Worm (Caenorhabditis elegans) whole organism, L4 larva: ENCODE data around the gene C33A12.19.

Source experiments
- T20F7.1 ChIP-seq: fragments of 200-800 bp; sonication (Bioruptor generic); optimal IDR thresholded peaks from 2 replicates; lab custom pipeline; 2018; ENCODE audit warnings: mild to moderate bottlenecking, missing genetic modification characterization, missing compliant biosample characterization
- Y105C5A.15 ChIP-seq: fragments of 200-800 bp; sonication (Bioruptor generic); IDR thresholded peaks from 2 replicates; pipeline ENCODE4 v1.3.6; 2022; ENCODE audit warnings: missing genetic modification characterization, missing compliant biosample characterization
- Y48G9A.11 ChIP-seq: fragments of 200-800 bp; sonication (Bioruptor generic); IDR thresholded peaks from 2 replicates; pipeline ENCODE4 v1.3.6; 2022; ENCODE audit warnings: missing genetic modification reagents, missing genetic modification characterization, missing compliant biosample characterization
- Y75B8A.6 ChIP-seq: fragments of 200-800 bp; sonication (Bioruptor generic); IDR thresholded peaks from 2 replicates; pipeline ENCODE4 v1.3.6; 2022; ENCODE audit warnings: missing genetic modification reagents, missing genetic modification characterization, missing compliant biosample characterization
- attf-4 ChIP-seq: sonication (generic microtip); optimal IDR thresholded peaks from 3 replicates; lab custom pipeline; 2017; ENCODE audit warnings: missing biosample characterization, missing genetic modification characterization
- ceh-20 ChIP-seq: fragments of 200-800 bp; sonication (Bioruptor generic); IDR thresholded peaks from 2 replicates; pipeline ENCODE4 v1.3.6; 2022; ENCODE audit warnings: missing genetic modification reagents, missing genetic modification characterization, missing compliant biosample characterization
- ceh-62 ChIP-seq: sonication (generic microtip); optimal IDR thresholded peaks from 2 replicates; lab custom pipeline; 2017; ENCODE audit warnings: missing biosample characterization, missing genetic modification characterization
- ceh-82 ChIP-seq: sonication (generic microtip); optimal IDR thresholded peaks from 2 replicates; lab custom pipeline; 2017; ENCODE audit warnings: missing biosample characterization, missing genetic modification characterization
- cey-2 ChIP-seq: sonication (generic microtip); optimal IDR thresholded peaks from 3 replicates; lab custom pipeline; 2017; ENCODE audit warnings: missing genetic modification characterization, mild to moderate bottlenecking, missing compliant biosample characterization, antibody characterized with exemption, borderline replicate concordance; ENCODE audit not compliant: insufficient read depth
- daf-12 ChIP-seq: fragments of 150-350 bp; optimal IDR thresholded peaks from 2 replicates; lab custom pipeline; 2014; ENCODE audit warnings: missing biosample characterization, missing genetic modification reagents, missing genetic modification characterization
- daf-16 ChIP-seq, 3 experiments: sonication (generic microtip); optimal IDR thresholded peaks; 2 replicates each; lab custom pipeline; 2016 to 2017; ENCODE audit warnings: missing genetic modification characterization in 3 of 3, missing genetic modification reagents in 3 of 3, mild to moderate bottlenecking in 2 of 3, missing compliant biosample characterization in 2 of 3, missing biosample characterization in 1 of 3, moderate library complexity in 1 of 3
- daf-19 ChIP-seq: fragments of 200-800 bp; sonication (Bioruptor generic); conservative IDR thresholded peaks from 2 replicates; pipeline ENCODE4 v1.3.6; 2022; ENCODE audit warnings: missing genetic modification characterization, missing compliant biosample characterization
- daf-8 ChIP-seq: fragments of 200-800 bp; sonication (Bioruptor generic); IDR thresholded peaks from 2 replicates; pipeline ENCODE4 v1.3.6; 2022; ENCODE audit warnings: missing genetic modification characterization, missing compliant biosample characterization
- dmd-6 ChIP-seq: fragments of 200-800 bp; sonication (Bioruptor generic); IDR thresholded peaks from 2 replicates; pipeline ENCODE4 v1.3.6; 2022; ENCODE audit warnings: missing genetic modification reagents, missing genetic modification characterization, missing compliant biosample characterization
- dmd-8 ChIP-seq: fragments of 200-800 bp; sonication (Bioruptor generic); IDR thresholded peaks from 2 replicates; pipeline ENCODE4 v1.3.6; 2022; ENCODE audit warnings: missing genetic modification characterization, missing compliant biosample characterization
- dpl-1 ChIP-seq: fragments of 150-350 bp; optimal IDR thresholded peaks from 2 replicates; lab custom pipeline; 2014; ENCODE audit warnings: missing biosample characterization, missing genetic modification reagents, missing genetic modification characterization
- duxl-1 ChIP-seq: sonication (generic microtip); optimal IDR thresholded peaks from 2 replicates; lab custom pipeline; 2016; ENCODE audit warnings: mild to moderate bottlenecking, missing genetic modification characterization, moderate library complexity, missing compliant biosample characterization; ENCODE audit not compliant: poor library complexity
- egl-27 ChIP-seq: sonication (generic microtip); optimal IDR thresholded peaks from 3 replicates; lab custom pipeline; 2017; ENCODE audit warnings: missing biosample characterization, missing genetic modification reagents, missing genetic modification characterization
- fos-1 ChIP-seq: fragments of 150-350 bp; optimal IDR thresholded peaks from 2 replicates; lab custom pipeline; 2014; ENCODE audit warnings: missing biosample characterization, missing genetic modification characterization
- hif-1 ChIP-seq, 2 experiments: sonication (generic microtip); optimal IDR thresholded peaks; 2 replicates each; lab custom pipeline; 2016 to 2017; ENCODE audit warnings: missing compliant biosample characterization in 2 of 2, missing genetic modification characterization in 2 of 2, missing genetic modification reagents in 2 of 2, missing genotype in 2 of 2, mild to moderate bottlenecking in 1 of 2
- hlh-11 ChIP-seq: fragments of 200-800 bp; sonication (Bioruptor generic); optimal IDR thresholded peaks from 2 replicates; lab custom pipeline; 2018; ENCODE audit warnings: mild to moderate bottlenecking, missing genetic modification characterization, missing compliant biosample characterization
- hlh-30 ChIP-seq: sonication (generic microtip); optimal IDR thresholded peaks from 2 replicates; lab custom pipeline; 2017; ENCODE audit warnings: antibody characterized with exemption, mild to moderate bottlenecking, missing genetic modification characterization, missing compliant biosample characterization; ENCODE audit not compliant: insufficient read depth
- jun-1 ChIP-seq: fragments of 150-350 bp; optimal IDR thresholded peaks from 2 replicates; lab custom pipeline; 2014; ENCODE audit warnings: missing biosample characterization, missing genetic modification reagents, missing genetic modification characterization
- lim-7 ChIP-seq: fragments of 200-800 bp; sonication (Bioruptor generic); IDR thresholded peaks from 2 replicates; pipeline ENCODE4 v1.3.6; 2022; ENCODE audit warnings: missing genetic modification characterization, missing compliant biosample characterization
- lin-1 ChIP-seq: fragments of 200-800 bp; sonication (Bioruptor generic); IDR thresholded peaks from 2 replicates; pipeline ENCODE4 v1.3.6; 2022; ENCODE audit warnings: missing genetic modification reagents, missing genetic modification characterization, missing compliant biosample characterization
- lin-13 ChIP-seq: fragments of 150-350 bp; optimal IDR thresholded peaks from 2 replicates; lab custom pipeline; 2014; ENCODE audit warnings: missing biosample characterization, missing genetic modification reagents, missing genetic modification characterization
- lin-15B ChIP-seq: fragments of 150-350 bp; sonication (generic microtip); optimal IDR thresholded peaks from 3 replicates; lab custom pipeline; 2014; ENCODE audit warnings: missing biosample characterization, missing genetic modification characterization
- lin-38 ChIP-seq: fragments of 200-800 bp; sonication (Bioruptor generic); IDR thresholded peaks from 2 replicates; pipeline ENCODE4 v1.3.6; 2022; ENCODE audit warnings: missing genetic modification reagents, missing genetic modification characterization, missing compliant biosample characterization
- lin-39 ChIP-seq: fragments of 150-350 bp; optimal IDR thresholded peaks from 2 replicates; lab custom pipeline; 2014; ENCODE audit warnings: missing biosample characterization, missing genetic modification reagents, missing genetic modification characterization
- lsy-2 ChIP-seq, 2 experiments: fragments of 150-350 bp in 1 of 2; sonication (generic microtip) in 1 of 2; optimal IDR thresholded peaks; 2 replicates each; lab custom pipeline; 2014 to 2017; ENCODE audit warnings: missing biosample characterization in 2 of 2, missing genetic modification characterization in 2 of 2
- mdl-1 ChIP-seq, 2 experiments: fragments of 150-350 bp in 1 of 2; sonication (generic microtip) in 1 of 2; optimal IDR thresholded peaks; 2 replicates each; lab custom pipeline; 2014 to 2017; ENCODE audit warnings: missing biosample characterization in 2 of 2, missing genetic modification characterization in 2 of 2
- mes-2 ChIP-seq: sonication (generic microtip); optimal IDR thresholded peaks from 2 replicates; lab custom pipeline; 2016; ENCODE audit warnings: missing genotype, mild to moderate bottlenecking, missing genetic modification characterization, missing compliant biosample characterization; ENCODE audit not compliant: poor library complexity, severe bottlenecking
- mxl-3 ChIP-seq: fragments of 200-800 bp; sonication (Bioruptor generic); optimal IDR thresholded peaks from 2 replicates; lab custom pipeline; 2018; ENCODE audit warnings: mild to moderate bottlenecking, missing genetic modification characterization, missing compliant biosample characterization
- nhr-102 ChIP-seq: sonication (generic microtip); optimal IDR thresholded peaks from 2 replicates; lab custom pipeline; 2016; ENCODE audit warnings: mild to moderate bottlenecking, missing genetic modification characterization, moderate library complexity, missing compliant biosample characterization
- nhr-111 ChIP-seq: fragments of 200-800 bp; sonication (Bioruptor generic); optimal IDR thresholded peaks from 2 replicates; lab custom pipeline; 2018; ENCODE audit warnings: mild to moderate bottlenecking, missing genetic modification characterization, missing compliant biosample characterization
- nhr-28 ChIP-seq: fragments of 150-350 bp; optimal IDR thresholded peaks from 2 replicates; lab custom pipeline; 2014; ENCODE audit warnings: missing biosample characterization, missing genetic modification characterization
- nhr-42 ChIP-seq: fragments of 200-800 bp; sonication (Bioruptor generic); IDR thresholded peaks from 2 replicates; pipeline ENCODE4 v1.3.6; 2022; ENCODE audit warnings: missing genetic modification characterization, missing compliant biosample characterization
- nhr-48 ChIP-seq: sonication (generic microtip); optimal IDR thresholded peaks from 2 replicates; lab custom pipeline; 2016; ENCODE audit warnings: mild to moderate bottlenecking, missing genetic modification characterization, missing compliant biosample characterization
- nhr-77 ChIP-seq: fragments of 150-350 bp; optimal IDR thresholded peaks from 2 replicates; lab custom pipeline; 2014; ENCODE audit warnings: missing biosample characterization, missing genetic modification characterization
- pqm-1 ChIP-seq: sonication (generic microtip); optimal IDR thresholded peaks from 2 replicates; lab custom pipeline; 2017; ENCODE audit warnings: missing biosample characterization, missing genetic modification characterization
- rbr-2 ChIP-seq: sonication (generic microtip); optimal IDR thresholded peaks from 2 replicates; lab custom pipeline; 2016; ENCODE audit warnings: missing genotype, missing genetic modification characterization, missing compliant biosample characterization
- sdz-12 ChIP-seq: fragments of 200-800 bp; sonication (Bioruptor generic); optimal IDR thresholded peaks from 2 replicates; lab custom pipeline; 2018; ENCODE audit warnings: mild to moderate bottlenecking, missing genetic modification characterization, missing compliant biosample characterization
- snpc-4 ChIP-seq: fragments of 150-350 bp; optimal IDR thresholded peaks from 2 replicates; lab custom pipeline; 2014; ENCODE audit warnings: missing biosample characterization, missing genetic modification characterization
- tag-97 ChIP-seq: fragments of 200-800 bp; sonication (Bioruptor generic); IDR thresholded peaks from 2 replicates; pipeline ENCODE4 v1.3.6; 2022; ENCODE audit warnings: missing genetic modification characterization, missing compliant biosample characterization
- tra-1 ChIP-seq: fragments of 200-800 bp; sonication (Bioruptor generic); IDR thresholded peaks from 2 replicates; pipeline ENCODE4 v1.3.6; 2022; ENCODE audit warnings: missing genetic modification reagents, missing genetic modification characterization, missing compliant biosample characterization
- unc-130 ChIP-seq: sonication (generic microtip); optimal IDR thresholded peaks from 2 replicates; lab custom pipeline; 2016; ENCODE audit warnings: missing genetic modification reagents, missing genetic modification characterization, missing compliant biosample characterization
- unc-39 ChIP-seq: sonication (generic microtip); optimal IDR thresholded peaks from 2 replicates; lab custom pipeline; 2017; ENCODE audit warnings: missing biosample characterization, missing genetic modification characterization
- zfp-2 ChIP-seq: sonication (generic microtip); optimal IDR thresholded peaks from 2 replicates; lab custom pipeline; 2016; ENCODE audit warnings: mild to moderate bottlenecking, missing genetic modification characterization, missing compliant biosample characterization
- zip-2 ChIP-seq: fragments of 150-350 bp; optimal IDR thresholded peaks from 2 replicates; lab custom pipeline; 2014; ENCODE audit warnings: missing biosample characterization, missing genetic modification characterization

Gene C33A12.19

ce11 chrIV:9512836-9513235 lies 4.0 kb upstream of the C33A12.19 start, which contains the start of gene C33A12.3:
Gene C33A12.3 (minus strand): TSS chrIV:9513002.
- TF ChIP-seq hlh-30 (peak; percentile 58), snpc-4 (no peak)

- no peak for TF ChIP-seq nhr-42 (GFP tag; lab: Robert Waterston, UW)
- TF ChIP-seq hif-1 (tag; optimal IDR thresholded peaks at IDR 0.05; lab: Kevin White, UChicago) = peak; percentile 19 to 20
- TF ChIP-seq egl-27 = no peak
- TF ChIP-seq mdl-1 (tag; optimal IDR thresholded peaks at IDR 0.05; lab: Kevin White, UChicago) = peak in 1 of 2 experiments; percentile 72
- TF ChIP-seq dmd-8 = no peak
- peak; percentile 60 for TF ChIP-seq dmd-6
- TF ChIP-seq daf-8 (GFP tag; lab: Robert Waterston, UW) = no peak
- TF ChIP-seq nhr-48 = peak; percentile 83
- TF ChIP-seq cey-2 (tag; lab: Kevin White, UChicago) = no peak
- TF ChIP-seq daf-12 = no peak
- TF ChIP-seq ceh-82 = no peak
- no peak for TF ChIP-seq tra-1 (GFP tag; lab: Robert Waterston, UW)
- peak; percentile 83 for TF ChIP-seq nhr-28
- TF ChIP-seq Y48G9A.11 (GFP tag; lab: Robert Waterston, UW) = 0 out of 2 replicates have a peak, but pooled peaks have one; percentile 53
- no peak for TF ChIP-seq tag-97 (GFP tag; lab: Robert Waterston, UW)
- TF ChIP-seq sdz-12 (GFP tag; lab: Kevin White, UChicago) = no peak
- no peak for TF ChIP-seq daf-19 (GFP tag; lab: Robert Waterston, UW)
- TF ChIP-seq Y105C5A.15 = no peak
- no peak; the same call in 1 of the 2 replicates for TF ChIP-seq lin-1
- peak; percentile 26; the same call in 1 of the 2 replicates for TF ChIP-seq lin-38 (GFP tag; lab: Robert Waterston, UW)
- peak; percentile 9 for TF ChIP-seq jun-1 (tag; lab: Kevin White, UChicago)
- TF ChIP-seq lin-39 (tag; lab: Kevin White, UChicago) = no peak
- TF ChIP-seq pqm-1 = peak; percentile 38
- no peak for TF ChIP-seq rbr-2 (tag; lab: Kevin White, UChicago)
- TF ChIP-seq unc-130 (GFP tag; lab: Kevin White, UChicago) = no peak
- TF ChIP-seq T20F7.1 = peak; percentile 22
- TF ChIP-seq zip-2 (tag; lab: Kevin White, UChicago) = no peak
- peak; percentile 45 for TF ChIP-seq mes-2 (tag; lab: Kevin White, UChicago)
- TF ChIP-seq zfp-2 (tag; lab: Kevin White, UChicago) = no peak
- peak; percentile 77 for TF ChIP-seq hlh-30
- TF ChIP-seq lin-13 (GFP tag; lab: Kevin White, UChicago) = peak; percentile 19
- TF ChIP-seq ceh-62 (tag; lab: Kevin White, UChicago) = no peak
- TF ChIP-seq lim-7 (GFP tag; lab: Robert Waterston, UW) = no peak
- no peak for TF ChIP-seq attf-4 (tag; lab: Kevin White, UChicago)
- no peak for TF ChIP-seq fos-1
- no peak for TF ChIP-seq unc-39 (tag; lab: Kevin White, UChicago)
- TF ChIP-seq nhr-102 (tag; lab: Kevin White, UChicago) = no peak
- TF ChIP-seq lsy-2 (tag; optimal IDR thresholded peaks at IDR 0.05; lab: Kevin White, UChicago) = peak in 1 of 2 experiments; percentile 51
- no peak for TF ChIP-seq ceh-20 (GFP tag; lab: Robert Waterston, UW)
- TF ChIP-seq duxl-1 (tag; lab: Kevin White, UChicago) = peak; percentile 46
- TF ChIP-seq hlh-11 (tag; lab: Kevin White, UChicago) = peak; percentile 92
- peak; percentile 78 for TF ChIP-seq nhr-77 (tag; lab: Kevin White, UChicago)
- TF ChIP-seq mxl-3 = peak; percentile 74
- TF ChIP-seq dpl-1 (GFP tag; lab: Kevin White, UChicago) = peak; percentile 22
- TF ChIP-seq lin-15B (tag; lab: Kevin White, UChicago) = no peak
- TF ChIP-seq nhr-111 (GFP tag; lab: Kevin White, UChicago) = no peak
- TF ChIP-seq Y75B8A.6 (GFP tag; lab: Robert Waterston, UW) = no peak
- no peak for TF ChIP-seq daf-16 (GFP tag; optimal IDR thresholded peaks at IDR 0.05; lab: Kevin White, UChicago)
- peak; percentile 78 for TF ChIP-seq daf-16 (tag; optimal IDR thresholded peaks at IDR 0.05; lab: Kevin White, UChicago)
Observed at ce11 chrIV:9513360-9513777, 3.4 kb upstream of the C33A12.19 start.
